Fruit fly (Drosophila melanogaster) whole organism, wandering third instar larva: ENCODE results near the gene CG2924.

Experiments used
- Abd-B ChIP-seq: fragments of >200 bp; optimal IDR thresholded peaks from 2 replicates; lab custom pipeline; 2017; ENCODE audit warnings: missing biosample characterization, missing genetic modification characterization
- CG32264 ChIP-seq: fragments of 200-800 bp; sonication (Bioruptor generic); optimal IDR thresholded peaks from 2 replicates; lab custom pipeline; 2016; ENCODE audit warnings: missing biosample characterization, missing genetic modification characterization
- CG9705 ChIP-seq: fragments of 200-800 bp; sonication (Bioruptor generic); optimal IDR thresholded peaks from 2 replicates; lab custom pipeline; 2018; ENCODE audit warnings: missing biosample characterization, mild to moderate bottlenecking, missing genetic modification characterization
- CrebA ChIP-seq: fragments of 200-800 bp; sonication (Bioruptor generic); optimal IDR thresholded peaks from 2 replicates; lab custom pipeline; 2016; ENCODE audit warnings: missing biosample characterization, mild to moderate bottlenecking, missing genetic modification characterization, borderline replicate concordance
- Dfd ChIP-seq: fragments of >200 bp; optimal IDR thresholded peaks from 2 replicates; lab custom pipeline; 2017; ENCODE audit warnings: missing biosample characterization, missing genetic modification characterization
- Dif ChIP-seq: fragments of 200-275, 200-300 bp; sonication (Bioruptor generic); optimal IDR thresholded peaks from 2 replicates; lab custom pipeline; 2018; ENCODE audit warnings: missing biosample characterization, missing genetic modification characterization; ENCODE audit not compliant: partially characterized antibody
- GATAd ChIP-seq: sonication (Bioruptor generic); optimal IDR thresholded peaks from 2 replicates; lab custom pipeline; 2016; ENCODE audit warnings: missing biosample characterization, missing genetic modification characterization
- HLH106 ChIP-seq: fragments of 200-800 bp; optimal IDR thresholded peaks from 3 replicates; lab custom pipeline; 2019; ENCODE audit warnings: missing biosample characterization, mild to moderate bottlenecking, missing genetic modification characterization, moderate library complexity
- Hr78 ChIP-seq: fragments of >200 bp; optimal IDR thresholded peaks from 2 replicates; lab custom pipeline; 2017; ENCODE audit warnings: missing biosample characterization, missing genetic modification characterization
- Hr83 ChIP-seq: fragments of 200-300 bp; sonication (Bioruptor generic); optimal IDR thresholded peaks from 2 replicates; lab custom pipeline; 2016; ENCODE audit warnings: missing biosample characterization, mild to moderate bottlenecking, missing genetic modification characterization, moderate library complexity; ENCODE audit not compliant: poor library complexity, severe bottlenecking
- Jra ChIP-seq: sonication (Bioruptor generic); optimal IDR thresholded peaks from 2 replicates; lab custom pipeline; 2016; ENCODE audit warnings: missing biosample characterization, missing genetic modification characterization
- Myc ChIP-seq: fragments of >200 bp; optimal IDR thresholded peaks from 2 replicates; lab custom pipeline; 2017
- N ChIP-seq: fragments of >200 bp; optimal IDR thresholded peaks from 2 replicates; lab custom pipeline; 2018; ENCODE audit warnings: missing biosample characterization, missing external identifiers, missing genetic modification characterization
- OdsH ChIP-seq: fragments of 200-800 bp; sonication (Bioruptor generic); optimal IDR thresholded peaks from 2 replicates; lab custom pipeline; 2016; ENCODE audit warnings: missing biosample characterization, mild to moderate bottlenecking, missing genetic modification characterization
- Rel ChIP-seq, 2 experiments: fragments of 200-800 bp; sonication (Bioruptor generic) in 1 of 2; optimal IDR thresholded peaks; 2 replicates in 1 of 2; 3 replicates in 1 of 2; lab custom pipeline; 2016 to 2019; ENCODE audit warnings: mild to moderate bottlenecking in 2 of 2, missing biosample characterization in 2 of 2, missing genetic modification characterization in 2 of 2, moderate library complexity in 1 of 2
- Sp1 ChIP-seq: fragments of 200-800 bp; sonication (Bioruptor generic); optimal IDR thresholded peaks from 3 replicates; lab custom pipeline; 2019; ENCODE audit warnings: missing biosample characterization, mild to moderate bottlenecking, missing genetic modification characterization, moderate library complexity
- Vsx2 ChIP-seq: fragments of 200-300, 225-300 bp; sonication (Bioruptor generic); optimal IDR thresholded peaks from 2 replicates; lab custom pipeline; 2018; ENCODE audit warnings: missing biosample characterization, missing genetic modification characterization; ENCODE audit not compliant: partially characterized antibody
- br ChIP-seq: fragments of 200-800 bp; sonication (Bioruptor generic); optimal IDR thresholded peaks from 2 replicates; lab custom pipeline; 2016; ENCODE audit warnings: missing biosample characterization, missing genetic modification characterization
- brk ChIP-seq: fragments of 200-800 bp; sonication (Bioruptor generic); optimal IDR thresholded peaks from 2 replicates; lab custom pipeline; 2016; ENCODE audit warnings: missing biosample characterization, mild to moderate bottlenecking, missing genetic modification characterization
- dmrt93B ChIP-seq: fragments of 200-800 bp; sonication (Bioruptor generic); optimal IDR thresholded peaks from 2 replicates; lab custom pipeline; 2018; ENCODE audit warnings: missing biosample characterization, mild to moderate bottlenecking, missing genetic modification characterization
- dsf ChIP-seq: sonication (Bioruptor generic); optimal IDR thresholded peaks from 2 replicates; lab custom pipeline; 2016; ENCODE audit warnings: missing biosample characterization, missing genetic modification characterization, borderline replicate concordance
- ey ChIP-seq: fragments of 200-800 bp; sonication (Bioruptor generic); optimal IDR thresholded peaks from 2 replicates; lab custom pipeline; 2016; ENCODE audit warnings: missing biosample characterization, missing genetic modification characterization
- foxo ChIP-seq, 2 experiments: fragments of 200-800 bp; sonication (Bioruptor generic); optimal IDR thresholded peaks; 2 replicates in 1 of 2; 3 replicates in 1 of 2; lab custom pipeline; 2016 to 2017; ENCODE audit warnings: missing biosample characterization in 2 of 2, missing genetic modification characterization in 2 of 2
- fru ChIP-seq: fragments of 200-800 bp; sonication (Bioruptor generic); optimal IDR thresholded peaks from 3 replicates; lab custom pipeline; 2016; ENCODE audit warnings: missing biosample characterization, mild to moderate bottlenecking, missing genetic modification characterization
- h ChIP-seq: fragments of 200-800 bp; sonication (Bioruptor generic); optimal IDR thresholded peaks from 3 replicates; lab custom pipeline; 2016; ENCODE audit warnings: missing biosample characterization, mild to moderate bottlenecking, missing genetic modification characterization
- jim ChIP-seq: fragments of 175-275, 200-325 bp; sonication (Bioruptor generic); optimal IDR thresholded peaks from 2 replicates; lab custom pipeline; 2016; ENCODE audit warnings: missing biosample characterization, mild to moderate bottlenecking, missing genetic modification characterization
- lola ChIP-seq: fragments of >200 bp; optimal IDR thresholded peaks from 2 replicates; lab custom pipeline; 2017; ENCODE audit warnings: missing biosample characterization, missing genetic modification characterization
- pan ChIP-seq: fragments of >200 bp; optimal IDR thresholded peaks from 2 replicates; lab custom pipeline; 2017
- psq ChIP-seq: fragments of 200-800 bp; sonication (Bioruptor generic); optimal IDR thresholded peaks from 3 replicates; lab custom pipeline; 2017; ENCODE audit warnings: missing biosample characterization, mild to moderate bottlenecking, missing genetic modification characterization, moderate library complexity
- rgr ChIP-seq: fragments of 200-800 bp; sonication (Bioruptor generic); optimal IDR thresholded peaks from 3 replicates; lab custom pipeline; 2016; ENCODE audit warnings: missing biosample characterization, mild to moderate bottlenecking, missing genetic modification characterization
- sv ChIP-seq: fragments of 200-800 bp; sonication (Bioruptor generic); optimal IDR thresholded peaks from 3 replicates; lab custom pipeline; 2016; ENCODE audit warnings: missing biosample characterization, missing genetic modification characterization
- usp ChIP-seq: fragments of >200 bp; optimal IDR thresholded peaks from 2 replicates; lab custom pipeline; 2017; ENCODE audit warnings: missing biosample characterization, missing genetic modification characterization
- woc ChIP-seq: sonication (Bioruptor generic); optimal IDR thresholded peaks from 2 replicates; lab custom pipeline; 2016; ENCODE audit warnings: missing biosample characterization, mild to moderate bottlenecking, missing genetic modification characterization

Gene CG2924

DNA sequence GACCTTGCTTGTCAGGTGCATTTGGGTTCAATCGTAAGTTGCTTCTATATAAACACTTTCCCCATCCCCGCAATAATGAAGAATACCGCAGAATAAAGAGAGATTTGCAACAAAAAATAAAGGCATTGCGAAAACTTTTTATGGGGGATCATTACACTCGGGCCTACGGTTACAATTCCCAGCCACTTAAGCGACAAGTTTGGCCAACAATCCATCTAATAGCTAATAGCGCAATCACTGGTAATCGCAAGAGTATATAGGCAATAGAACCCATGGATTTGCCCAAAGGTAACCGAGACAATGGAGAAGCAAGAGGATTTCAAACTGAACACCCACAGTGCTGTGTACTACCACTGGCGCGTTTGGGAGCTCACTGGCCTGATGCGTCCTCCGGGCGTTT, 24.6 kb downstream of the CG2924 start, which contains the start of gene Or2a:
Or2a (plus strand) TSS at position 301 of the 400 bp plus-strand sequence.
- TF ChIP-seq Dif (no peak), Vsx2 (GFP tag; lab: Kevin White, UChicago) (no peak), Hr78 (GFP tag; lab: Kevin White, UChicago) (no peak), fru (GFP tag; lab: Kevin White, UChicago) (no peak), jim (GFP tag; lab: Kevin White, UChicago) (no peak), CrebA (GFP tag; lab: Kevin White, UChicago) (no peak), dsf (no peak), h (GFP tag; lab: Kevin White, UChicago) (no peak)

DNA sequence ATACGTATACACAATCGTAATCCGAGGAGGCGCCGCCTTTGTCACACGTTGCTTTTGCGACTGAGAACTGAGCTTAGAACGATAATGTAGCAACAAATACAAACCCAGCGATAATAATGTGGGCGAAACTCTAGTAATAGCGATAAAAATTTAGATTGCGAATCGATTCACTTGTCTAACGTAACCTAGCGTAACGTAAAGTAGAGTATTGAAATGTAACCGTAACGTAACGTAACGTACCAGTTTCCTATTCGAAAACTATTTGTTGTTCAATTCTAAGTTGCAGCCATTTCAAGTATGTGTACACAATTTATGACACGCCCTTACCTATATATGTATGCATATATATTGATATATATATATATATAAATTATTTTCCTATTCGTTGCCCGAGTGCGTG, 25.8 kb downstream of the CG2924 start:
- no peak for TF ChIP-seq pan
- no peak for TF ChIP-seq dmrt93B
- TF ChIP-seq Hr78 (GFP tag; lab: Kevin White, UChicago) = no peak

DNA sequence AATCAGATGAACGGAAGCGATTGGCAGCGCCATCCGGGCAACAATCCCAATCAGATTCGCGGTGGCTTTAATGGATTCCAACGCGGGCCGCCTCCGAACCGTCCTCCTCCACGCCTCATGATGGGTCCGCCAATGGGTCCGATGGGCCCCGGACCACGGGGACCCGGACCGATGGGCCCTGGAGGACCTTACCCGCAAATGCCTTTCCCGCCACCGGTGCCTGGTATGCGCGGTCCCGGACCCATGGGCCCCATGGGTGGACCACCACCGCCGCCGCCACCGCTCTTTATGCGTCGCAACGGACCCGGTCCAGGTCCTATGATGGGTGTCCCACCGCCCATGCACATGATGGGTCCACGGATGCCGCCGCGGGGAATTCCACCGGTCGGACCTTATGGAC, 27.7 kb downstream of the CG2924 start:
- TF ChIP-seq Abd-B (no peak), CrebA (GFP tag; lab: Kevin White, UChicago) (no peak), psq (GFP tag; lab: Kevin White, UChicago) (no peak), fru (GFP tag; lab: Kevin White, UChicago) (no peak), Dfd (GFP tag; lab: Kevin White, UChicago) (peak; percentile 99)

DNA sequence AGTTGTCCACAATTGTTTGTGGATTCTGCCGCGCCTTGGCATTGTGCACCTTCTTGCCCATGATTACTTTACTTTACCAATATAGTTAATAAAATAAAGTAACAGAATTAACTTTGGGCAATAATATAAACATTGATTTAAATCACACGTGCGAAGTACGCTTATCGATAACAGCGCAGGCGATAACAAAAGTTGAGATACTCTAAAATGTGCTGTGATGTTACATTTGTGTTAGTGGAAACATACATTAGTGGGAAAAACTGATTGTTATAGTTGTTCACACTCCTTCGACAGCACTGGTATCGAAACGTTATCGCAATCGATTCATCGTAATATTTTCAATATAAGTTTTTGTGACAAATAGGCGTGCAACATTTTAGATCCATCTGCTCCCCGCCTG, 28.7 kb downstream of the CG2924 start, which contains the start of gene kz:
kz (minus strand) TSS at position 194 of the 400 bp plus-strand sequence.
- TF ChIP-seq dmrt93B (no peak), woc (GFP tag; lab: Kevin White, UChicago) (no peak), Myc (lab: Kevin White, UChicago) (peak; percentile 61)

DNA sequence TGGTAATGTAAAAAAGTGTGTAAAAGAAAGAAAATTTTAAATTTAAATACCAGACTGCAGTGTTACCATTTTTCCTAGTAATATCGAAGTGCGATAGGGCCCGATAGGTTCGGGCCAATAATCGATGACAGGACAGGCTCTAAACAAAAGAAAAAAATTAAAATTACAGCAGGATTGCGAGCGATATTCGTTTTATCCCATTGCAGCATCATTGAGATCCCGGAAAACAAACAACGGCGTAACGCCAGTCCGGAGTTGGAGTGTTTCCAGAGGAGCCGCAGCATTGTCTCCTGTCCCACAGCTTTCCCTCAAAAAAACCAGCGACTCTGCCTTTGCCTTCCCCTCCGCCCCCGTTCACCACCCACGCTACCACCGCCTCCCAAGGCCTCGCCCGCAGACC, 45.4 kb downstream of the CG2924 start, which contains the start of gene pcx:
pcx (plus strand) TSS at position 159 of the 400 bp plus-strand sequence.
- TF ChIP-seq Rel (GFP tag; optimal IDR thresholded peaks at IDR 0.05; lab: Kevin White, UChicago) (no peak), Rel (tag; optimal IDR thresholded peaks at IDR 0.05; lab: Kevin White, UChicago) (no peak), CrebA (GFP tag; lab: Kevin White, UChicago) (no peak), woc (GFP tag; lab: Kevin White, UChicago) (no peak), Dif (peak; percentile 43)

DNA sequence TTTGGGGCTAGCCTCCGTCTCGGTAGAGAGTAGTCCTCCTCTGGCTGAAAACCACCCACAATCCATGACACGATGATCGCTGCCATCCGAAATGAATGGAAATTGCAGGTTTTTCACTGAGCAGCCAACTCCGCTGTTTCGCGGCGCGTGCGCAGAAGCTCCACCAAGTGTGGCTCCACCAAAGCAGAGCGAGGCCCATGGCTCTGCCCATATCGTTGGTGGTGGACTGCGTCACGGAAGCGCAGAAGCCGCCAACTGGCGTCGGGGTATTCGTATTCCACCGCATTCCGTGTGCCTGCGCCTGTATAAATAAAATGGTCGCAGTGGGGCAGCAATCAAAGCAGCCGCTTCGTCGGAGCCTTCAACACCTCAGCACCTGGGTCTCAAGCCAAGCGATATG, 47.1 kb downstream of the CG2924 start, which contains the start of gene CG14052:
CG14052 (plus strand) TSS at position 301 of the 400 bp plus-strand sequence.
- TF ChIP-seq dmrt93B = no peak
- TF ChIP-seq Dfd (GFP tag; lab: Kevin White, UChicago) = no peak
- no peak for TF ChIP-seq Vsx2 (GFP tag; lab: Kevin White, UChicago)
- no peak for TF ChIP-seq lola (GFP tag; lab: Kevin White, UChicago)
- no peak for TF ChIP-seq GATAd
- no peak for TF ChIP-seq HLH106 (tag; lab: Kevin White, UChicago)
- no peak for TF ChIP-seq brk (GFP tag; lab: Kevin White, UChicago)
- no peak for TF ChIP-seq Hr83 (GFP tag; lab: Kevin White, UChicago)
- no peak for TF ChIP-seq fru (GFP tag; lab: Kevin White, UChicago)
- TF ChIP-seq h (GFP tag; lab: Kevin White, UChicago) = no peak
- no peak for TF ChIP-seq dsf
- TF ChIP-seq usp (GFP tag; lab: Kevin White, UChicago) = no peak
- no peak for TF ChIP-seq foxo (GFP tag; optimal IDR thresholded peaks at IDR 0.05; lab: Kevin White, UChicago)
- no peak for TF ChIP-seq br (GFP tag; lab: Kevin White, UChicago)
- TF ChIP-seq Myc (lab: Kevin White, UChicago) = no peak
- no peak for TF ChIP-seq ey (GFP tag; lab: Kevin White, UChicago)

DNA sequence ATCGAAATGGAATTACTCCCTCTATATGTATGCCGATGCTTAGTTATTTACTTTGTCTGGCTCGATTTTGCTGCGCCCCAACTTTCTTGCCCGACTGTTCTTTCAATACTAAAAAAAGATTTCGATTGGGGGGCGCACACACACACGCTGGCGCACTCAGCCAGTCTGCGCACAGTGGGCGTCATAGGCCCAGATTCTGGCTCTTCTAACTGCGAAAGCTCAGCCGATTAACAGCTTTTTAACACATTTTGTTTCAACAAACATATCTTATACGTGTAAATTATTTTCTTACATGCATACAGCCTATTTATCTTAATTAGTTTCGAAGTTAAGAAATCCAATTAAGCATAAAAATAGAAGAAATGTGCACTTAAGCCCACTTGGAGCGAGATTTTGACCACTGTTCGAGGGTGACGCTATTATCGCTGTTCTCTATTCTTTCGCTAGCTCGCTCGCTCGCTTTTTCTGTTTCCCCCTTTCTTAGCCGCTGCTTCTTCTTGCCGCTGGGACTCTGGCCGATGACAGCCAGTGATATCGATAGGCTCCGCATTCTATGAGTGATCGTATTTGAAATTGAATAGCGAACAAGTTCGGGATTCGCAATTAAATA, 48.3 kb downstream of the CG2924 start, which contains the start of gene Vinc:
Vinc (minus strand) TSS at position 387 of the 610 bp plus-strand sequence.
- TF ChIP-seq Sp1 (GFP tag; lab: Kevin White, UChicago) = peak; percentile 82
- peak; percentile 63 for TF ChIP-seq OdsH (GFP tag; lab: Kevin White, UChicago)
- peak in 1 of 2 experiments; percentile 93 for TF ChIP-seq foxo (GFP tag; optimal IDR thresholded peaks at IDR 0.05; lab: Kevin White, UChicago)
- peak; percentile 95 for TF ChIP-seq fru (GFP tag; lab: Kevin White, UChicago)
- peak; percentile 92 for TF ChIP-seq HLH106 (tag; lab: Kevin White, UChicago)
- TF ChIP-seq psq (GFP tag; lab: Kevin White, UChicago) = peak; percentile 93
- peak; percentile 78 for TF ChIP-seq rgr (GFP tag; lab: Kevin White, UChicago)
- TF ChIP-seq Myc (lab: Kevin White, UChicago) = no peak
- TF ChIP-seq sv (GFP tag; lab: Kevin White, UChicago) = peak; percentile 66
- peak; percentile 40 for TF ChIP-seq Dif
- TF ChIP-seq CG32264 (GFP tag; lab: Kevin White, UChicago) = peak; percentile 79
- peak; percentile 40 for TF ChIP-seq Rel (GFP tag; optimal IDR thresholded peaks at IDR 0.05; lab: Kevin White, UChicago)
- peak; percentile 97 for TF ChIP-seq Rel (tag; optimal IDR thresholded peaks at IDR 0.05; lab: Kevin White, UChicago)
- TF ChIP-seq Hr83 (GFP tag; lab: Kevin White, UChicago) = peak; percentile 86
- peak; percentile 88 for TF ChIP-seq br (GFP tag; lab: Kevin White, UChicago)
- TF ChIP-seq N (GFP tag; lab: Kevin White, UChicago) = no peak
- TF ChIP-seq usp (GFP tag; lab: Kevin White, UChicago) = no peak
- no peak for TF ChIP-seq GATAd
- peak; percentile 93 for TF ChIP-seq h (GFP tag; lab: Kevin White, UChicago)
- no peak for TF ChIP-seq CrebA (GFP tag; lab: Kevin White, UChicago)
- peak; percentile 85 for TF ChIP-seq CG9705 (GFP tag; lab: Kevin White, UChicago)
- TF ChIP-seq ey (GFP tag; lab: Kevin White, UChicago) = peak; percentile 82
- TF ChIP-seq Jra (GFP tag; lab: Kevin White, UChicago) = peak; percentile 86
